Worm (Caenorhabditis elegans) whole organism, midembryonic: ENCODE data around the gene rsu-1.

Source experiments
- T22C8.4 ChIP-seq: fragments of 200-800 bp; sonication (Bioruptor generic); IDR thresholded peaks from 2 replicates; pipeline ENCODE4 v1.3.6; 2022; ENCODE audit warnings: missing genetic modification characterization, missing compliant biosample characterization
- cog-1 ChIP-seq: sonication (generic microtip); optimal IDR thresholded peaks from 2 replicates; lab custom pipeline; 2016; ENCODE audit warnings: missing genetic modification characterization, missing compliant biosample characterization
- flt-1 ChIP-seq: fragments of 200-800 bp; sonication (Bioruptor generic); IDR thresholded peaks from 2 replicates; pipeline ENCODE4 v1.3.6; 2022; ENCODE audit warnings: missing genetic modification characterization, missing compliant biosample characterization
- med-1 ChIP-seq: sonication (generic microtip); optimal IDR thresholded peaks from 2 replicates; lab custom pipeline; 2017; ENCODE audit warnings: missing genetic modification characterization, mild to moderate bottlenecking, missing compliant biosample characterization, antibody characterized with exemption, missing genetic modification reagents; ENCODE audit not compliant: insufficient read depth
- ref-1 ChIP-seq: fragments of 200-800 bp; sonication (Bioruptor generic); conservative IDR thresholded peaks from 2 replicates; pipeline ENCODE4 v1.3.6; 2022; ENCODE audit warnings: missing genetic modification reagents, missing genetic modification characterization, missing compliant biosample characterization
- tab-1 ChIP-seq: fragments of 200-800 bp; sonication (Bioruptor generic); IDR thresholded peaks from 2 replicates; pipeline ENCODE4 v1.3.6; 2022; ENCODE audit warnings: missing genetic modification characterization, missing compliant biosample characterization

ce11 chrIII:3437139-3437538, 34.7 kb upstream of the rsu-1 start:
- no peak for TF ChIP-seq flt-1 (GFP tag; lab: Robert Waterston, UW)
- TF ChIP-seq tab-1 (GFP tag; lab: Robert Waterston, UW), result no peak
- TF ChIP-seq cog-1 (tag; lab: Kevin White, UChicago), result no peak
- no peak for TF ChIP-seq ref-1
- TF ChIP-seq med-1, result no peak
- no peak for TF ChIP-seq T22C8.4 (GFP tag; lab: Robert Waterston, UW)
